Worm (Caenorhabditis elegans): ENCODE measurements around the gene K09A11.1.

DNA sequence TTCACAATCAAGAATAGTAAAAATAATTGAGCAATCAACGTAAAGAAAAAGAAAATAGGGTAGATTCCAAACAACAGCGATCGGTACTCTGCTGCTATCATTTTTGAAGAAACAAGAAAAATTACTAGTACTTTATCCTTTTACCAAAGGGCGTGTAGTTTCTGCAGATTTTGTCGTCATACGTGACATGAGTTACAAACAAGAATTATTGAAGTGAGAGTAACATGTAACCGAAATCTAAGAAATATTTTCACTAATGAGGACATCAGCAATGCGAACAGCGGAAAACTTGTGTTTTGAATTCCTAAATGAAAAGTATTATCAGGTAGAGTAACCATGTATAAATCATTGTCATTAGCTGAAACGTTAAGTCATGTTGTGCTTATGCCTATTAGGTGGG is 32.4 kb downstream of the K09A11.1 start, which contains the start of gene srd-36:
- no peak for TF ChIP-seq F10E7.11 (tag; optimal IDR thresholded peaks at IDR 0.05)
- TF ChIP-seq ztf-3 (GFP tag; optimal IDR thresholded peaks at IDR 0.05): no peak
- no peak for TF ChIP-seq lin-26 (GFP tag; IDR thresholded peaks at IDR 0.05)
- TF ChIP-seq F49E8.2 (tag; optimal IDR thresholded peaks at IDR 0.05; ENCODE audit: insufficient read depth): no peak
- no peak for TF ChIP-seq snpc-4 (GFP tag; optimal IDR thresholded peaks at IDR 0.05)
- TF ChIP-seq snpc-4 (tag; optimal IDR thresholded peaks at IDR 0.05): no peak

Data from whole organism, young adult.